Worm (Caenorhabditis elegans) whole organism, L2 larva: Measurements from ENCODE around the gene vms-1.

ENCODE experiments used
- ceh-82 ChIP-seq: fragments of 150-350 bp; optimal IDR thresholded peaks from 2 replicates; lab custom pipeline; 2014; ENCODE audit warnings: missing biosample characterization, missing genetic modification characterization
- elt-1 ChIP-seq: fragments of 150-350 bp; optimal IDR thresholded peaks from 2 replicates; lab custom pipeline; 2014; ENCODE audit warnings: missing biosample characterization, missing genetic modification characterization
- nhr-11 ChIP-seq: fragments of 150-350 bp; optimal IDR thresholded peaks from 2 replicates; lab custom pipeline; 2014; ENCODE audit warnings: missing biosample characterization, missing genetic modification characterization
- nhr-23 ChIP-seq: fragments of 150-350 bp; optimal IDR thresholded peaks from 2 replicates; lab custom pipeline; 2014; ENCODE audit warnings: missing biosample characterization, missing genetic modification reagents, missing genetic modification characterization

DNA sequence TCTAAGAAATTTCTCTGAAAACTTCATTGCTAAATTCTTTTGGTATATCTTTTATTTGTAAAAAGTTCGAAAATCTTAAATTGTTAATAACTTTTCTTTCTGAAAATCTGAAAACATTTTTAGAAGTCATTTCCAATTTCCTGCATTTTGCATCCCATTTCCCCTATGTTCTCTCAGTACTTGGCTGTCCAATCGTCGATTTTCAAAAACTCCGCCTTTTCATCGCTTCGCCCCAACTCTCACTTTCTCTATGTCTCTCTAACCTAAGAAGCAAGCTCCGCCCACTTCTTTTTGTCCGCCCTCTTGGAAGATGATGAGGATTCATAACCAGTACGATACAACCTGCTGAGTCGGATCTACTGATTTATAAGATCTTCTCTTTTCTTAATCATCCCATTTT lies 23.2 kb upstream of the vms-1 start:
- no peak for TF ChIP-seq nhr-23 (tag; lab: Kevin White, UChicago)
- no peak for TF ChIP-seq nhr-11 (tag; lab: Kevin White, UChicago)
- no peak for TF ChIP-seq elt-1 (tag; lab: Kevin White, UChicago)
- TF ChIP-seq ceh-82 (tag; lab: Kevin White, UChicago) = no peak
